Fruit fly (Drosophila melanogaster) whole organism, embryonic: ENCODE measurements around the gene Dpm3.
A peak's percentile ranks its signal among the peaks of the same experiment; 100 is the strongest.

Source experiments
- Abd-B ChIP-seq: fragments of 200-800 bp; sonication (Bioruptor generic); optimal IDR thresholded peaks from 2 replicates; lab custom pipeline; 2018; ENCODE audit warnings: missing biosample characterization, mild to moderate bottlenecking, missing genetic modification characterization, moderate library complexity
- Antp ChIP-seq: fragments of 200-800 bp; sonication (Bioruptor generic); optimal IDR thresholded peaks from 3 replicates; lab custom pipeline; 2016; ENCODE audit warnings: missing biosample characterization, missing genetic modification characterization
- Asciz ChIP-seq: fragments of 200-800 bp; sonication (Bioruptor generic); optimal IDR thresholded peaks from 2 replicates; lab custom pipeline; 2017; ENCODE audit warnings: missing biosample characterization, mild to moderate bottlenecking, missing genetic modification characterization, missing genetic modification reagents
- B-H2 ChIP-seq: fragments of 200-800 bp; sonication (Bioruptor generic); optimal IDR thresholded peaks from 2 replicates; lab custom pipeline; 2018; ENCODE audit warnings: missing biosample characterization, mild to moderate bottlenecking, missing genetic modification characterization
- CG13894 ChIP-seq: fragments of 200-800 bp; sonication (Bioruptor generic); optimal IDR thresholded peaks from 3 replicates; lab custom pipeline; 2018; ENCODE audit warnings: missing biosample characterization, mild to moderate bottlenecking, missing genetic modification characterization, moderate library complexity
- CG17568 ChIP-seq: fragments of 200-800 bp; sonication (Bioruptor generic); optimal IDR thresholded peaks from 2 replicates; lab custom pipeline; 2018; ENCODE audit warnings: missing biosample characterization, mild to moderate bottlenecking, missing genetic modification characterization, moderate library complexity
- CG1832 ChIP-seq: fragments of 200-800 bp; sonication (Bioruptor generic); optimal IDR thresholded peaks from 2 replicates; lab custom pipeline; 2017; ENCODE audit warnings: missing biosample characterization, mild to moderate bottlenecking, missing genetic modification characterization, inconsistent platforms
- CG18764 ChIP-seq: fragments of 200-800 bp; sonication (Bioruptor generic); optimal IDR thresholded peaks from 3 replicates; lab custom pipeline; 2016; ENCODE audit warnings: missing biosample characterization, missing genetic modification characterization
- CG2889 ChIP-seq: fragments of 200-800 bp; sonication (Bioruptor generic); IDR thresholded peaks from 3 replicates; pipeline ENCODE4 v1.3.6; 2022; ENCODE audit warnings: missing biosample characterization, missing genetic modification characterization
- CG3065 ChIP-seq: fragments of 200-800 bp; sonication (Bioruptor generic); optimal IDR thresholded peaks from 2 replicates; lab custom pipeline; 2016; ENCODE audit warnings: missing biosample characterization, missing genetic modification characterization
- CG32767 ChIP-seq: fragments of 200-800 bp; sonication (Bioruptor generic); IDR thresholded peaks from 2 replicates; pipeline ENCODE4 v1.3.6; 2022; ENCODE audit warnings: missing biosample characterization, missing genetic modification characterization
- CG3847 ChIP-seq: fragments of 200-800 bp; sonication (Bioruptor generic); IDR thresholded peaks from 2 replicates; pipeline ENCODE4 v1.3.6; 2022; ENCODE audit warnings: missing biosample characterization, missing genetic modification characterization
- CG4282 ChIP-seq: fragments of 200-800 bp; sonication (Bioruptor generic); optimal IDR thresholded peaks from 2 replicates; lab custom pipeline; 2016; ENCODE audit warnings: missing biosample characterization, missing genetic modification characterization
- CG4328 ChIP-seq: fragments of 200-800 bp; sonication (Bioruptor generic); optimal IDR thresholded peaks from 3 replicates; lab custom pipeline; 2017; ENCODE audit warnings: missing biosample characterization, missing genetic modification reagents, missing genetic modification characterization
- CG4424 ChIP-seq: fragments of 200-800 bp; sonication (Bioruptor generic); optimal IDR thresholded peaks from 3 replicates; lab custom pipeline; 2016; ENCODE audit warnings: missing biosample characterization, missing genetic modification characterization
- CG7556 ChIP-seq: fragments of 200-800 bp; sonication (Bioruptor generic); optimal IDR thresholded peaks from 2 replicates; lab custom pipeline; 2017; ENCODE audit warnings: missing biosample characterization, mild to moderate bottlenecking, missing genetic modification characterization
- CG7839 ChIP-seq: fragments of 200-800 bp; sonication (Bioruptor generic); optimal IDR thresholded peaks from 3 replicates; lab custom pipeline; 2018; ENCODE audit warnings: missing biosample characterization, mild to moderate bottlenecking, missing genetic modification characterization, moderate library complexity
- CG7928 ChIP-seq: fragments of 200-800 bp; sonication (Bioruptor generic); optimal IDR thresholded peaks from 2 replicates; lab custom pipeline; 2017; ENCODE audit warnings: missing biosample characterization, mild to moderate bottlenecking, missing genetic modification characterization
- CG8290 ChIP-seq, 3 experiments: fragments of 200-800 bp; sonication (Bioruptor generic); optimal IDR thresholded peaks; 2 replicates each; lab custom pipeline; 2016 to 2019; ENCODE audit warnings: missing biosample characterization in 3 of 3, missing genetic modification characterization in 3 of 3, mild to moderate bottlenecking in 2 of 3, moderate library complexity in 1 of 3
- CG9215 ChIP-seq: fragments of 200-800 bp; sonication (Bioruptor generic); IDR thresholded peaks from 2 replicates; pipeline ENCODE4 v1.3.6; 2022; ENCODE audit warnings: missing biosample characterization, missing genetic modification characterization
- Dad ChIP-seq: fragments of 200-800 bp; sonication (Bioruptor generic); optimal IDR thresholded peaks from 3 replicates; lab custom pipeline; 2016; ENCODE audit warnings: missing biosample characterization, missing genetic modification characterization
- Hand ChIP-seq: fragments of 200-800 bp; sonication (Bioruptor generic); optimal IDR thresholded peaks from 2 replicates; lab custom pipeline; 2017; ENCODE audit warnings: mild to moderate bottlenecking, missing biosample characterization, missing genetic modification reagents, missing genetic modification characterization
- Hr78 ChIP-seq, 2 experiments: fragments of 200-800 bp in 1 of 2; fragments of >200 bp in 1 of 2; sonication (Bioruptor generic) in 1 of 2; optimal IDR thresholded peaks; 2 replicates each; lab custom pipeline; 2017 to 2019; ENCODE audit warnings: missing biosample characterization in 2 of 2, missing genetic modification characterization in 2 of 2, mild to moderate bottlenecking in 1 of 2, moderate library complexity in 1 of 2
- Lpt ChIP-seq: fragments of >200 bp; optimal IDR thresholded peaks from 2 replicates; lab custom pipeline; 2018; ENCODE audit warnings: missing biosample characterization, missing genetic modification characterization
- Nf-YA ChIP-seq: fragments of 200-800 bp; sonication (Bioruptor generic); IDR thresholded peaks from 2 replicates; pipeline ENCODE4 v1.3.6; 2022; ENCODE audit warnings: missing biosample characterization, missing genetic modification characterization
- Trl ChIP-seq, 3 experiments: fragments of >200 bp in 2 of 3; fragments of 200-800 bp in 1 of 3; sonication (Bioruptor generic) in 1 of 3; optimal IDR thresholded peaks; 2 replicates in 1 of 3; 3 replicates in 2 of 3; lab custom pipeline; 2016 to 2017; ENCODE audit warnings: missing biosample characterization in 1 of 3, missing genetic modification characterization in 1 of 3
- ac ChIP-seq: fragments of 200-800 bp; sonication (Bioruptor generic); optimal IDR thresholded peaks from 3 replicates; lab custom pipeline; 2017; ENCODE audit warnings: missing biosample characterization, mild to moderate bottlenecking, missing genetic modification characterization
- bab2 ChIP-seq: fragments of 200-800 bp; sonication (Bioruptor generic); optimal IDR thresholded peaks from 2 replicates; lab custom pipeline; 2016; ENCODE audit warnings: missing biosample characterization, missing genetic modification characterization
- cg ChIP-seq: fragments of 200-800 bp; sonication (Bioruptor generic); optimal IDR thresholded peaks from 3 replicates; lab custom pipeline; 2019; ENCODE audit warnings: missing biosample characterization, mild to moderate bottlenecking, missing genetic modification characterization, moderate library complexity
- crol ChIP-seq: fragments of 200-800 bp; sonication (Bioruptor generic); IDR thresholded peaks from 2 replicates; pipeline ENCODE4 v1.3.6; 2022; ENCODE audit warnings: missing biosample characterization, missing genetic modification characterization
- danr ChIP-seq: fragments of 200-800 bp; sonication (Bioruptor generic); IDR thresholded peaks from 2 replicates; pipeline ENCODE4 v1.3.6; 2022; ENCODE audit warnings: missing biosample characterization, missing genetic modification characterization
- dmrt11E ChIP-seq: fragments of 200-800 bp; sonication (Bioruptor generic); optimal IDR thresholded peaks from 3 replicates; lab custom pipeline; 2018; ENCODE audit warnings: missing biosample characterization, mild to moderate bottlenecking, missing genetic modification characterization, moderate library complexity
- dpn ChIP-seq, 2 experiments: fragments of 200-800 bp; sonication (Bioruptor generic); optimal IDR thresholded peaks; 3 replicates each; lab custom pipeline; 2016; ENCODE audit warnings: missing biosample characterization in 2 of 2, missing genetic modification characterization in 2 of 2
- gem ChIP-seq: fragments of 200-800 bp; sonication (Bioruptor generic); optimal IDR thresholded peaks from 2 replicates; lab custom pipeline; 2019; ENCODE audit warnings: missing biosample characterization, mild to moderate bottlenecking, missing genetic modification characterization, moderate library complexity
- grau ChIP-seq: fragments of 200-800 bp; optimal IDR thresholded peaks from 3 replicates; lab custom pipeline; 2019; ENCODE audit warnings: missing biosample characterization, mild to moderate bottlenecking, missing genetic modification characterization, moderate library complexity
- gro ChIP-seq: fragments of 200-800 bp; sonication (Bioruptor generic); optimal IDR thresholded peaks from 2 replicates; lab custom pipeline; 2016; ENCODE audit warnings: missing biosample characterization, missing genetic modification characterization
- gt ChIP-seq: fragments of 200-800 bp; sonication (Bioruptor generic); IDR thresholded peaks from 2 replicates; pipeline ENCODE4 v1.3.6; 2022; ENCODE audit warnings: missing biosample characterization, missing genetic modification characterization
- ham ChIP-seq: fragments of 200-800 bp; sonication (Bioruptor generic); IDR thresholded peaks from 2 replicates; pipeline ENCODE4 v1.3.6; 2022; ENCODE audit warnings: missing biosample characterization, missing genetic modification characterization
- hb ChIP-seq: fragments of 200-800 bp; sonication (Bioruptor generic); IDR thresholded peaks from 3 replicates; pipeline ENCODE4 v1.3.6; 2022; ENCODE audit warnings: missing biosample characterization, missing genetic modification characterization; ENCODE audit not compliant: partially characterized antibody
- lilli ChIP-seq: fragments of 200-800 bp; sonication (Bioruptor generic); optimal IDR thresholded peaks from 3 replicates; lab custom pipeline; 2016; ENCODE audit warnings: missing biosample characterization, missing genetic modification characterization
- lov ChIP-seq, 2 experiments: fragments of 200-800 bp in 1 of 2; fragments of >200 bp in 1 of 2; sonication (Bioruptor generic) in 1 of 2; IDR thresholded peaks in 1 of 2; optimal IDR thresholded peaks in 1 of 2; 2 replicates in 1 of 2; 3 replicates in 1 of 2; pipeline versions ENCODE4 v1.3.6 to Lab custom; 2017 to 2022; ENCODE audit warnings: missing biosample characterization in 1 of 2, missing genetic modification characterization in 1 of 2
- maf-S ChIP-seq: fragments of 200-800 bp; sonication (Bioruptor generic); optimal IDR thresholded peaks from 2 replicates; lab custom pipeline; 2016; ENCODE audit warnings: missing biosample characterization, missing genetic modification characterization
- row ChIP-seq: fragments of 200-800 bp; sonication (Bioruptor generic); IDR thresholded peaks from 3 replicates; pipeline ENCODE4 v1.3.6; 2022; ENCODE audit warnings: missing biosample characterization, missing genetic modification characterization
- salm ChIP-seq: fragments of 200-800 bp; sonication (Bioruptor generic); optimal IDR thresholded peaks from 2 replicates; lab custom pipeline; 2018; ENCODE audit warnings: missing biosample characterization, mild to moderate bottlenecking, missing genetic modification characterization
- schlank ChIP-seq: fragments of 200-800 bp; sonication (Bioruptor generic); optimal IDR thresholded peaks from 2 replicates; lab custom pipeline; 2018; ENCODE audit warnings: missing biosample characterization, mild to moderate bottlenecking, missing genetic modification characterization
- sima ChIP-seq: fragments of 200-800 bp; sonication (Bioruptor generic); optimal IDR thresholded peaks from 2 replicates; lab custom pipeline; 2016; ENCODE audit warnings: missing biosample characterization, missing genetic modification characterization
- sisA ChIP-seq: fragments of 200-800 bp; sonication (Bioruptor generic); IDR thresholded peaks from 2 replicates; pipeline ENCODE4 v1.3.6; 2022; ENCODE audit warnings: missing biosample characterization, missing genetic modification characterization
- z ChIP-seq: fragments of 200-800 bp; sonication (Bioruptor generic); IDR thresholded peaks from 3 replicates; pipeline ENCODE4 v1.3.6; 2022; ENCODE audit warnings: missing biosample characterization, missing genetic modification characterization

Dpm3 gene

DNA sequence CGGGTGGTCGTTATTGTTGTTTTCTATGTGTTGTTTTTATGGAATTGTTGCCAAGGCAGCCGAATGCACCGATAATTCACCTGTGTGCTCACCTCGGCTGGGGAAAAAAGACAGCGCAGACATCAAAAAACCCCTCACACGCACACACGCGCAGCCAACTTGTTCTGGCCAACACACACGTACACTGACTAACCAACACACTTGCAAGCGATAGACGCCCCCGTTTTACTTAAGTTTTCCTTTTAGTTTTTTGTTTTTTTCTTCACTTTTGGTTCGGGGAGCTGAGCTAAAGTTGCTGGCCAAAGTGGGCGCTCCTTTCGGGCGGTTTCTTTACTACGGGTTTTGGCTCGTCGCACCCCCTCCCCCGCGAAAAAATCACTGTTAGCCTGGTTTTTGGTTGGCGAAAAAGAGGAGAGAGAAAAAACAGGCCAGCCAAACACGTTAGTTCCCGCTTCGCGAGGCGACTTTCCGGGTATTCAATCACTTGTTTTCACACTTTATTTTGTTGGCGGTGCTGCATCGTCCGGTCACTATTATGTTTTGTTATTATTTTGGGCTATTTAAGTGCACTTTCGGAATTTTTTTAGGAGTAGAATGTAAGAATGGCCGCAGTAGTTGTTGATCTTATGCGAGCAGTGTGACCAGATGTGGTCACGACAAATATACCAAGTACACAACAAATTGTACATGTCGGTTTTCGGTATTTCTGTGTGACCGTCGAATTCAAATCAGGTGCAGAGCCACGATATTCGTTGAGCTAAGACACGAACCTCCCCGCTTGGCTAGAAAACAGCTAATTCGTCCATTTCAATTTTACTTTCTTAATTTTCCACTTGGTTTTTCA is 31.7 kb upstream of the Dpm3 start, which contains the start of gene yrt (continued):
- TF ChIP-seq lov (optimal IDR thresholded peaks at IDR 0.05; lab: Kevin White, UChicago) (no peak), lov (GFP tag; IDR thresholded peaks at IDR 0.05; lab: Robert Waterston, UW) (no peak), Hand (GFP tag; lab: Kevin White, UChicago) (no peak), Dad (GFP tag; lab: Kevin White, UChicago) (no peak), CG3065 (GFP tag; lab: Kevin White, UChicago) (no peak), CG2889 (no peak), lilli (GFP tag; lab: Kevin White, UChicago) (no peak), dpn (GFP tag; optimal IDR thresholded peaks at IDR 0.05; lab: Kevin White, UChicago) (peak in 1 of 2 experiments; percentile 8), ham (GFP tag; lab: Robert Waterston, UW) (no peak), CG18764 (GFP tag; lab: Kevin White, UChicago) (no peak), row (GFP tag; lab: Robert Waterston, UW) (peak; percentile 53), CG4424 (GFP tag; lab: Kevin White, UChicago) (no peak), CG1832 (no peak), bab2 (no peak), CG32767 (GFP tag; lab: Robert Waterston, UW) (no peak), CG7556 (GFP tag; lab: Kevin White, UChicago) (no peak), gem (tag; lab: Kevin White, UChicago) (no peak), crol (0 out of 2 replicates have a peak, but pooled peaks have one; percentile 3), salm (tag; lab: Kevin White, UChicago) (no peak), CG4328 (no peak), Hr78 (GFP tag; optimal IDR thresholded peaks at IDR 0.05; lab: Kevin White, UChicago) (no peak), CG7928 (GFP tag; lab: Kevin White, UChicago) (no peak), CG17568 (peak; percentile 26), dmrt11E (tag; lab: Kevin White, UChicago) (no peak), gt (no peak), maf-S (GFP tag; lab: Kevin White, UChicago) (no peak), cg (GFP tag; lab: Kevin White, UChicago) (peak; percentile 82), Nf-YA (GFP tag; lab: Robert Waterston, UW) (no peak), gro (peak; percentile 9), danr (GFP tag; lab: Robert Waterston, UW) (no peak), Antp (GFP tag; lab: Kevin White, UChicago) (no peak), CG4282 (GFP tag; lab: Kevin White, UChicago) (no peak), Lpt (no peak), Abd-B (GFP tag; lab: Kevin White, UChicago) (no peak), B-H2 (GFP tag; lab: Kevin White, UChicago) (no peak), Asciz (no peak), CG13894 (tag; lab: Kevin White, UChicago) (no peak), sisA (GFP tag; lab: Robert Waterston, UW) (no peak), CG9215 (no peak), CG3847 (GFP tag; lab: Robert Waterston, UW) (peak; percentile 50), CG7839 (no peak), ac (GFP tag; lab: Kevin White, UChicago) (no peak), schlank (tag; lab: Kevin White, UChicago) (no peak), CG8290 (GFP tag; optimal IDR thresholded peaks at IDR 0.05; lab: Kevin White, UChicago) (no peak), CG8290 (tag; optimal IDR thresholded peaks at IDR 0.05; lab: Kevin White, UChicago) (peak in 1 of 2 experiments; percentile 60), Trl (optimal IDR thresholded peaks at IDR 0.05; lab: Kevin White, UChicago) (no peak), Trl (GFP tag; optimal IDR thresholded peaks at IDR 0.05; lab: Kevin White, UChicago) (no peak), sima (no peak), z (GFP tag; lab: Robert Waterston, UW) (no peak), hb (GFP tag; lab: Robert Waterston, UW) (no peak), grau (tag; lab: Kevin White, UChicago) (peak; percentile 10)
